Worm (Caenorhabditis elegans): ENCODE data around the gene M03D4.4.

Gene M03D4.4

DNA sequence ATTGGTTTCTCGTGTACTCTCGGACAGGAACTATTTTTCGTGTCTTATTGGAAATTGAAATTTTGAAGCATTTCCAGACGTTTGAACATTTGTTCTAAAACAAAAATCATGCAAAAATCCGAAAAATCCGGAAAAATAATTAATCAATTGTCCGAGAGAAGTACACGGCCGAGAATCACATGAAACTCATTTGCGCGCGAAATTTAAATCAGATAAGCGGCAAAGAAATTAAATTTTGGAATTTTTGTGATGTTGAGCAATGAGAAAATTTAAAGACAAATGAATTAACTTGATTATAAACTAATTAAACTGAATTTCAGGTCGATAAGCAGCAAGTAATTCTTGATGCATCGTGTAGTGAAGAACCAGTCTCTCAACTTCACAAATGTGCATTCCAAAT, 18.4 kb downstream of the M03D4.4 start:
- TF ChIP-seq tbx-37 (GFP tag; conservative IDR thresholded peaks at IDR 0.05) (no peak), sea-1 (GFP tag; conservative IDR thresholded peaks at IDR 0.05) (no peak), tbx-11 (GFP tag; IDR thresholded peaks at IDR 0.05) (no peak), tra-4 (tag; optimal IDR thresholded peaks at IDR 0.05) (no peak), F13C5.2 (tag; optimal IDR thresholded peaks at IDR 0.05) (no peak)

DNA sequence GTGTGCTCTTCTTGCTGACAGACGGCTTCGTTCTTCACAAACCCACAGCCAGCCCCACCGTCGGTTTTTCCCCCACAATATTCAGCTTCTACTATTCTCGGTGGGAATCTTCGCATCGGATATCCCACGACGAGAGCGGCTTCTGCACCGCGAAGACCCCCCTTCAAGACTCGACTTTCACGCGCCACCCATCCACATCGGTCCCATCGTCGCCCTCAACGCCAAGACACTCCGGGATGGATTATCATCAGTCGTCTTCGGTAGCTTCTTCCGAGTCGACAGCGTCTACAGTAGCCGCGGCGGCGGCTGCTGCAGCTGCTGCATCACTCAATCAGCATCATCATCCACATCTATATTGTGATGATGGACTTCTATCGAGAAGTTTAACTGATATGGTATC, 22.7 kb downstream of the M03D4.4 start:
- TF ChIP-seq flt-1 (GFP tag; IDR thresholded peaks at IDR 0.05) (no peak), tbx-37 (GFP tag; conservative IDR thresholded peaks at IDR 0.05) (no peak), ceh-13 (GFP tag; optimal IDR thresholded peaks at IDR 0.05) (no peak)

DNA sequence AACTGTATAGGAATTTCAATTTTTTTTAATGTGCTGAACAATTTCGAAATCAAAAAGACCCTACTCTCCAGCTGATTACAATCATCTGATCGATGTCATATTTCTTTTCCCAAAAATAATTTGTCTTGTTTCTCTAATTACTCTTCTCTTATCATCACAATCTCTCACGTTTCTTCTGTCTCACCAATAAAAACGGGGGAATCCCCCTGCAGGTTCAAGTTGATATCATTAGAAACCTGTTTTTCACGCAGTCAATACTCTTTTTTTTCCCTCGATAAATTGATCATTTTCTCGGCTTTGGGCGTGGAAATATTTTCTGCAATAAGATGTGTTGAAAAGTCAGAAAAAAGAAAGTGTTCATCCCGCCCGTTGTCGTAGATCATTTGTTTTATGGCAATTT, 27.3 kb downstream of the M03D4.4 start:
- no peak for TF ChIP-seq ceh-13 (GFP tag; optimal IDR thresholded peaks at IDR 0.05)
- TF ChIP-seq hnd-1 (tag; optimal IDR thresholded peaks at IDR 0.05), result no peak
- no peak for TF ChIP-seq ets-7 (tag; optimal IDR thresholded peaks at IDR 0.05)
- TF ChIP-seq hmg-4 (GFP tag; optimal IDR thresholded peaks at IDR 0.05), result no peak
- TF ChIP-seq tbx-11 (GFP tag; IDR thresholded peaks at IDR 0.05), result no peak

DNA sequence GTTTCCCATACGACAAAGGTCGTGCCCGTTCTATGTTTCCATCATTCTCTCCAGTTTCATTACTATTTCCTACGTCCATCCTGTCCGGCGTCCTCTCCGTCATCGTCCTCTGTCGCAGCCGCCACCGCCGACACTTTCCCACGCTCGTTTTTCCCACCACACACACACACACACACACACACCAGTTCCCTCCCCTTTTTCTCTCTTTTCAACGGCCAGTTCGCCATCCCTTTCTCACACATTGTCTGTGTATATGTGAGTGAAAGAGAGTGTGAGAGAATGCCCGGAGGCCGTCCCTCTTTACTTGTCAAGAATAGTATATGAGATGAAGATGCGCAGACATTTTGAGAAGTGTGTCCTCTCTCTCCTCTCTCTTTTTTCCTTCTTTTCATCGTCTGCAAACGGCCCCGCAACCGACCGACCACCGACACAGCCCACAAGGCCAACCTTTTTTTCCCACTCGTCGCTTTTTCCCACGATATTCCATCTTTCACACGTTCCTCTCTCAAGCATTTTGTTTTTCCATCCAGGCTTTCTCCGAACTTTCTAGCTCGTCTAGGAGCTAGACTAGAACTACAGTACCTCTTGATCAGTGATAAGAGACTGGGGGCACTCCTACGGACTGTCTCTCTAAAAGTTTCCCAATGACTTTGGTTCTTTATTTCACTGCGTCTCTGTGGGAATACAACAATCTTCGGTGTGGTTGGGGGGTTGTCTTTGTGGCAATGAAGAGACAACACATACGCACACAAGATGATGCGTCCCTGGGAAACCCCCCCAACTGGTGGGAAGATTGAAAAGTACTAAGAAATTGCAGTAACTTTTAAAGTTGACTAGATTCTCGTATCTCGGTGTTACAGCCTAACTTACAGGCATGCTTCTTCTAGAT, 29.8 kb downstream of the M03D4.4 start:
- peak; percentile 21 for TF ChIP-seq ceh-36 (tag; optimal IDR thresholded peaks at IDR 0.05)
- TF ChIP-seq hmg-4 (GFP tag; optimal IDR thresholded peaks at IDR 0.05), result peak; percentile 72
- TF ChIP-seq sea-1 (GFP tag; conservative IDR thresholded peaks at IDR 0.05), result no peak
- TF ChIP-seq F13C5.2 (tag; optimal IDR thresholded peaks at IDR 0.05), result peak; percentile 46
- no peak for TF ChIP-seq tbx-11 (GFP tag; IDR thresholded peaks at IDR 0.05)

DNA sequence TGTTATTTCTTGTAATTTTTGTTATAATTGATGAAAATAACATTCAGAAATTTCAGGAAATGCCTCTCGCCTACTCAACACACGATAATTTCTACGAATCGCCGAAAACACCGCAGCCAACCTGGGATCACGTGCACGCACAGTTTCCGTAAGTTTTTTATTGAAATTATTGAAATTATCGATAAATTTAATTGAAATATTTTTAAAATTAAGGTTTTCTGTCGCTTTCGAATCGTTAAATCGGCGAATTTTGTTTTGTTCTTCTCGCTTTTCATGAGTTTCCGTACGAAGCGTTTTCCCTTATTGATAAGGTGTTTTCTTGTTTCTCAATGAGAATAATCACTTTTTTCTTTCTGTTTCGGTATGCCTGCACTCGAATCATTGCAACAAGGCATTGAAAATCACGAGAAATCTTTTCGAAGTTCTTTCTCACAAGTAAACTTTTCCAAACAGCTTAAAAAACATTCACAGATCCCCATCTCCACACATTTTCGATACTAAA, 31.7 kb downstream of the M03D4.4 start, which contains the start of gene lag-1:
lag-1 (plus strand) TSS at position 51 of the 502 bp plus-strand sequence.
- TF ChIP-seq ceh-36 (tag; optimal IDR thresholded peaks at IDR 0.05), result no peak
- TF ChIP-seq B0310.2 (tag; optimal IDR thresholded peaks at IDR 0.05), result no peak
- no peak for TF ChIP-seq sea-1 (GFP tag; conservative IDR thresholded peaks at IDR 0.05)
- TF ChIP-seq tbx-11 (GFP tag; IDR thresholded peaks at IDR 0.05), result no peak
- TF ChIP-seq hmbx-1 (tag; optimal IDR thresholded peaks at IDR 0.05), result no peak

DNA sequence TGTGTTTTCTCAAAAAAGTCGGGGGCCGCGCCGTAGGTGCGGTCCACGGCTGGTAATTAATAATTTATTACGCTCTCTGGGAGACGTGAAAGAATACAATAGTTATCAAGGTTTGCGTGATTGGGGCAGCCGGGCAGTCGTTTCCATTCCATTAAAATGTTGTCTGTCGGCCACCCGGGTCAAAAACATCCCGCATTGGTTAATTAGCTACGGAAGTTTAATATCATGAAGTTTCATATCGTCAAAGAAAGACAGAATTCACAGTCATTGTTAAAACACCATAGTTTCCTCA, 32.8 kb downstream of the M03D4.4 start:
- TF ChIP-seq hmbx-1 (tag; optimal IDR thresholded peaks at IDR 0.05) (no peak), tbx-37 (GFP tag; conservative IDR thresholded peaks at IDR 0.05) (no peak), B0310.2 (tag; optimal IDR thresholded peaks at IDR 0.05) (no peak), hmg-4 (GFP tag; optimal IDR thresholded peaks at IDR 0.05) (no peak), ceh-13 (GFP tag; optimal IDR thresholded peaks at IDR 0.05) (no peak), sea-1 (GFP tag; conservative IDR thresholded peaks at IDR 0.05) (no peak), tra-4 (tag; optimal IDR thresholded peaks at IDR 0.05) (no peak)

DNA sequence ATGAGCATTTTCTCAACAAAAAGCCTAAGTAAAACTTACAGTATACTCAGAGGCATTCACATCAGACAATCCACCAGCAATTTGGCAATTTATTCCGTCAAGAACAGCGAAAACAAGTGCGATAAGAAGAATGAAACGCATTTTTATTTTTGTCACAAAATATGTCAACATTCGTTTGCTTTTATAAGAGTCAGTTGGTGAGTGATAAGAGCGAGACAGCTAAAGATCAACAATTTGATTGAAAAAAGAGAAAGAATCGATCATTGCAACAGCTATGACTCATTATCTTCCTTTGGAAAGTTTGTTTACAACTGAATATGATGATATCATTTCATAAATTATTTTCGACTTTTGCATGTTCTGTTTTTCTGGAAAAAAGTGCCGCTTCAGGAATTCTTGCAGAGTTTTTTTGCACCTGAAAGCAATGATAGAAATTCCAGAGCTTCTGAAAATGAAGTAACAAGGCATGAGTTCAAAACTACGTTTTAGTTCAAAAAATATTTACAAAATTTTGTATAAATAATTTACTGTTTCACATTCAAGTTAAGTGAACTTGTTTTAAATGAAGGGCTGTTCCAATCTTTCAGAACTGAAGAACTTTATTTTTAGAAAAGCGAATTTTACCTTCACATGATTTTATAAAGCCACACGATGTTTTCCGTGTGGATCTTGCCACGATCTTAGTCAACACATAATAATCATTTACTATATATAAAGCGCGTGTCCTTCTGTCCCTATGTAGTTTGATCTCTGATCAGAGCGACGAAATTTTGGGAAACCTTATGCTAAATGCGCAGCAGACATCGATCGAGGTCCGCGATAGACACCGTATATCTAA, 33.4 kb downstream of the M03D4.4 start, which contains the start of gene cpi-1:
cpi-1 (minus strand) TSS at position 204 of the 838 bp plus-strand sequence.
- TF ChIP-seq ets-7 (tag; optimal IDR thresholded peaks at IDR 0.05) (no peak), tbx-37 (GFP tag; conservative IDR thresholded peaks at IDR 0.05) (no peak)

DNA sequence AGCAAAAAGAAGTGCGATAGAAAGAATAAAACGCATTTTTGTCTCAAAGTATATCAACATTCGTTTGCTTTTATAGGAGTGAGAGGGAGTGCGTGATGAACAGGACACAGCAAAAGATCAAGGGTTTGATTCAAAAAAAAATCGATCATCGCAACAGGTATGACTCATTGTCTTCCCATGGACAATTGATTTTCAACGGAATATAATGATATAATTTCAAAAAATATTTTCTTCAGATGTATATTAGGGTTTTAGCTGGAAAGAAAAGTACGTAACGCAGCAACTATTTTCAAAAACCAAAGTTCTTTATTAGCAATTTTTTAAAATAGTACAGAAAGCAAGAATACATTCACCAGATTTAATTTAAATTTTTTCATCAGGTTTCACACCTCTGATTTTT, 34.8 kb downstream of the M03D4.4 start, which contains the start of gene K08B4.7:
K08B4.7 (minus strand) TSS at position 101 of the 400 bp plus-strand sequence.
- no peak for TF ChIP-seq aly-1 (tag; optimal IDR thresholded peaks at IDR 0.05)
- no peak for TF ChIP-seq scrt-1 (GFP tag; IDR thresholded peaks at IDR 0.05)
- no peak for TF ChIP-seq tbx-11 (GFP tag; IDR thresholded peaks at IDR 0.05)

DNA sequence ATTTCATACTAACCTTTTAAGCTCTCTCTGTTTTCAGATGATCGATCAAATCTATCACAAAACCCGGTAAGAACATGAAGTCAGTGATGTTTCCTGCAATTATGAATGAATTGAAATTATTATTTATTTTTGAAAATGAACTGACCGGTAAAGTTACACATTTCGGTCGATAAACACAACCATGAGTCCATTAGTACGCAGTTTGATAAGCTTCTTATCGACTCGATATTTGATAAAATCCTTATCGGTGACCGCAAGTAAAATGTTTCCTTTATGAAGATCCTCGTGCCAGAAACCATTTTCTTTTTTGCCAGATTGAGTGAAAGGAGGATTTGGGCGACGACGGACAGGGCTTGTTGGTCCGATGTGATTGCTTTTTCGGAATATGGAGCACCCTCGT, 40.6 kb downstream of the M03D4.4 start:
- TF ChIP-seq hmg-4 (GFP tag; optimal IDR thresholded peaks at IDR 0.05) (no peak), aly-1 (tag; optimal IDR thresholded peaks at IDR 0.05) (no peak), tra-4 (tag; optimal IDR thresholded peaks at IDR 0.05) (no peak), tbx-11 (GFP tag; IDR thresholded peaks at IDR 0.05) (no peak), scrt-1 (GFP tag; IDR thresholded peaks at IDR 0.05) (no peak), sea-1 (GFP tag; conservative IDR thresholded peaks at IDR 0.05) (no peak), pes-1 (GFP tag; IDR thresholded peaks at IDR 0.05) (no peak), tbx-37 (GFP tag; conservative IDR thresholded peaks at IDR 0.05) (no peak), B0310.2 (tag; optimal IDR thresholded peaks at IDR 0.05) (no peak), ama-1 (optimal IDR thresholded peaks at IDR 0.05) (no peak), F13C5.2 (tag; optimal IDR thresholded peaks at IDR 0.05) (no peak)

Measured in whole organism, early embryonic.